Fruit fly (Drosophila melanogaster) whole organism, wandering third instar larva: Measurements from ENCODE around the gene spi.

ENCODE experiments used
- Hnf4 ChIP-seq: fragments of 200-800 bp; sonication (Bioruptor generic); optimal IDR thresholded peaks from 2 replicates; lab custom pipeline; 2016; ENCODE audit warnings: missing biosample characterization, mild to moderate bottlenecking, missing genetic modification characterization
- Mio ChIP-seq: sonication (Bioruptor generic); optimal IDR thresholded peaks from 2 replicates; lab custom pipeline; 2016; ENCODE audit warnings: missing biosample characterization, missing genetic modification characterization
- br ChIP-seq: fragments of 200-800 bp; sonication (Bioruptor generic); optimal IDR thresholded peaks from 2 replicates; lab custom pipeline; 2016; ENCODE audit warnings: missing biosample characterization, missing genetic modification characterization
- dl ChIP-seq, 2 experiments: fragments of 175-275, 200-275 bp in 1 of 2; fragments of 200-275 bp in 1 of 2; sonication (Bioruptor generic); optimal IDR thresholded peaks; lab custom pipeline; 2018; ENCODE audit warnings: mild to moderate bottlenecking in 2 of 2, missing biosample characterization in 2 of 2, missing genetic modification characterization in 2 of 2, moderate library complexity in 2 of 2; ENCODE audit not compliant: partially characterized antibody in 2 of 2, insufficient read depth in 1 of 2
- dsf ChIP-seq: sonication (Bioruptor generic); optimal IDR thresholded peaks from 2 replicates; lab custom pipeline; 2016; ENCODE audit warnings: missing biosample characterization, missing genetic modification characterization, borderline replicate concordance
- jim ChIP-seq: fragments of 175-275, 200-325 bp; sonication (Bioruptor generic); optimal IDR thresholded peaks from 2 replicates; lab custom pipeline; 2016; ENCODE audit warnings: missing biosample characterization, mild to moderate bottlenecking, missing genetic modification characterization
- lola ChIP-seq: fragments of >200 bp; optimal IDR thresholded peaks from 2 replicates; lab custom pipeline; 2017; ENCODE audit warnings: missing biosample characterization, missing genetic modification characterization
- pan ChIP-seq: fragments of >200 bp; optimal IDR thresholded peaks from 2 replicates; lab custom pipeline; 2017
- psq ChIP-seq: fragments of 200-800 bp; sonication (Bioruptor generic); optimal IDR thresholded peaks from 3 replicates; lab custom pipeline; 2017; ENCODE audit warnings: missing biosample characterization, mild to moderate bottlenecking, missing genetic modification characterization, moderate library complexity
- tai ChIP-seq: sonication (Bioruptor generic); optimal IDR thresholded peaks from 2 replicates; lab custom pipeline; 2016; ENCODE audit warnings: missing biosample characterization, missing genetic modification characterization

Gene spi

DNA sequence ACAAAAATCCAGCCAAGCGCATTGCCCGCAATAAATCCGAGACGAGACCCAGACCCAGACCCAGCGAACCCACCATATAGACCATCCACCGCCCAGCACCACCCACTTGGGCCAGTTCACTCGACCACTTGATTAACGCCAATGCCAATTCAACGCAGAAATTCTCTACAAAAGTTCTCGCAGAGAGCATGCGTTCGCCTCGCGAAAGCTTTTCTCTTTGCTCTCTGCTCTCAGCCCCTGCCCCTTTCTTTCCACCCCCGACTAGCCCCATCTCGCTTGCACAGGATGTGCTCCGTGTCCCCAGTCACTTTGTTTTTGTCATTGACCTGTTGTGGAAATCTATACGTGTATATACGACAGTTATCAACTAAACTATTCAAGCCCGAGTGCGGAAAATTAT lies 57.5 kb downstream of the spi start:
- TF ChIP-seq psq (GFP tag; lab: Kevin White, UChicago) (no peak), lola (no peak)

dm6 chr2L:19518636-19519086 lies 58.5 kb downstream of the spi start, which contains the start of gene CG10132:
CG10132 (plus strand) TSS chr2L:19518824.
- no peak for TF ChIP-seq br
- TF ChIP-seq pan (lab: Kevin White, UChicago), result no peak
- TF ChIP-seq dsf (GFP tag; lab: Kevin White, UChicago), result no peak
- no peak for TF ChIP-seq jim (GFP tag; lab: Kevin White, UChicago)
- no peak for TF ChIP-seq Mio (GFP tag; lab: Kevin White, UChicago)
- TF ChIP-seq dl (GFP tag; optimal IDR thresholded peaks at IDR 0.05; lab: Kevin White, UChicago; ENCODE audit: insufficient read depth in 1 of 2, partially characterized antibody in 2 of 2), result no peak
- no peak for TF ChIP-seq Hnf4
- TF ChIP-seq psq (GFP tag; lab: Kevin White, UChicago), result no peak
- TF ChIP-seq tai (GFP tag; lab: Kevin White, UChicago), result no peak
